Worm (Caenorhabditis elegans) whole organism, mixed stage, embryonic: ENCODE measurements around the gene Y7A5A.8.
A peak's percentile ranks its signal among the peaks of the same experiment; 100 is the strongest.

ENCODE experiments used
- M03D4.4 ChIP-seq: sonication (generic microtip); optimal IDR thresholded peaks from 2 replicates; lab custom pipeline; 2017; ENCODE audit warnings: mild to moderate bottlenecking, missing genetic modification characterization, missing compliant biosample characterization
- bed-3 ChIP-seq: fragments of 200-800 bp; sonication (Bioruptor generic); optimal IDR thresholded peaks from 3 replicates; lab custom pipeline; 2018; ENCODE audit warnings: mild to moderate bottlenecking, missing genetic modification characterization, moderate library complexity, missing compliant biosample characterization
- blmp-1 ChIP-seq: fragments of 150-350 bp; optimal IDR thresholded peaks from 2 replicates; lab custom pipeline; 2014; ENCODE audit warnings: missing biosample characterization, missing genetic modification characterization
- ceh-43 ChIP-seq: fragments of 200-800 bp; sonication (Bioruptor generic); optimal IDR thresholded peaks from 2 replicates; lab custom pipeline; 2018; ENCODE audit warnings: mild to moderate bottlenecking, missing genetic modification characterization, moderate library complexity, missing compliant biosample characterization
- ceh-83 ChIP-seq: fragments of 200-800 bp; sonication (Bioruptor generic); optimal IDR thresholded peaks from 2 replicates; lab custom pipeline; 2018; ENCODE audit warnings: mild to moderate bottlenecking, missing genetic modification characterization, missing compliant biosample characterization
- ces-1 ChIP-seq: fragments of 150-350 bp; optimal IDR thresholded peaks from 2 replicates; lab custom pipeline; 2014; ENCODE audit warnings: missing biosample characterization, missing genetic modification reagents, missing genetic modification characterization
- elt-1 ChIP-seq: sonication (generic microtip); optimal IDR thresholded peaks from 2 replicates; lab custom pipeline; 2017; ENCODE audit warnings: missing genetic modification characterization, mild to moderate bottlenecking, missing compliant biosample characterization, antibody characterized with exemption, moderate library complexity, borderline replicate concordance; ENCODE audit not compliant: insufficient read depth
- elt-3 ChIP-seq: fragments of 150-350 bp; optimal IDR thresholded peaks from 2 replicates; lab custom pipeline; 2014; ENCODE audit warnings: missing biosample characterization, missing genetic modification characterization
- flh-1 ChIP-seq: fragments of 200-800 bp; sonication (Bioruptor generic); optimal IDR thresholded peaks from 2 replicates; lab custom pipeline; 2018; ENCODE audit warnings: mild to moderate bottlenecking, missing genetic modification characterization, moderate library complexity, missing compliant biosample characterization
- ham-2 ChIP-seq: fragments of 200-800 bp; sonication (Bioruptor generic); optimal IDR thresholded peaks from 2 replicates; lab custom pipeline; 2018; ENCODE audit warnings: mild to moderate bottlenecking, missing genetic modification characterization, missing compliant biosample characterization
- hlh-1 ChIP-seq: fragments of 150-350 bp; optimal IDR thresholded peaks from 2 replicates; lab custom pipeline; 2014; ENCODE audit warnings: missing biosample characterization, missing genetic modification reagents, missing genetic modification characterization
- lin-13 ChIP-seq: fragments of 150-350 bp; optimal IDR thresholded peaks from 2 replicates; lab custom pipeline; 2014; ENCODE audit warnings: missing biosample characterization, missing genetic modification characterization
- lsy-2 ChIP-seq: fragments of 150-350 bp; optimal IDR thresholded peaks from 2 replicates; lab custom pipeline; 2014; ENCODE audit warnings: missing biosample characterization, missing genetic modification characterization
- mab-5 ChIP-seq: fragments of 150-350 bp; optimal IDR thresholded peaks from 2 replicates; lab custom pipeline; 2014; ENCODE audit warnings: missing biosample characterization, missing genetic modification characterization
- mep-1 ChIP-seq: fragments of 150-350 bp; optimal IDR thresholded peaks from 2 replicates; lab custom pipeline; 2017; ENCODE audit warnings: missing biosample characterization, missing genetic modification reagents, missing genetic modification characterization, inconsistent platforms
- mls-2 ChIP-seq: sonication (generic microtip); optimal IDR thresholded peaks from 2 replicates; lab custom pipeline; 2016; ENCODE audit warnings: mild to moderate bottlenecking, missing genetic modification characterization, moderate library complexity, missing compliant biosample characterization
- nhr-12 ChIP-seq: fragments of 150-350 bp; optimal IDR thresholded peaks from 2 replicates; lab custom pipeline; 2014; ENCODE audit warnings: missing biosample characterization, missing genetic modification characterization
- nhr-2 ChIP-seq: fragments of 150-350 bp; optimal IDR thresholded peaks from 2 replicates; lab custom pipeline; 2014; ENCODE audit warnings: missing biosample characterization, missing genetic modification characterization
- nhr-237 ChIP-seq: fragments of 150-350 bp; optimal IDR thresholded peaks from 2 replicates; lab custom pipeline; 2014; ENCODE audit warnings: missing biosample characterization, missing genetic modification characterization
- nhr-28 ChIP-seq: fragments of 150-350 bp; optimal IDR thresholded peaks from 2 replicates; lab custom pipeline; 2014; ENCODE audit warnings: missing biosample characterization, missing genetic modification characterization
- nhr-76 ChIP-seq: sonication (generic microtip); optimal IDR thresholded peaks from 2 replicates; lab custom pipeline; 2017; ENCODE audit warnings: missing biosample characterization, missing genetic modification characterization
- snpc-4 ChIP-seq: fragments of 150-350 bp; optimal IDR thresholded peaks from 2 replicates; lab custom pipeline; 2014; ENCODE audit warnings: missing biosample characterization, missing genetic modification characterization
- sptf-1 ChIP-seq: sonication (generic microtip); optimal IDR thresholded peaks from 2 replicates; lab custom pipeline; 2017; ENCODE audit warnings: mild to moderate bottlenecking, missing genetic modification characterization, moderate library complexity, missing compliant biosample characterization
- tbx-8 ChIP-seq: fragments of 200-800 bp; sonication (Bioruptor generic); optimal IDR thresholded peaks from 2 replicates; lab custom pipeline; 2018; ENCODE audit warnings: mild to moderate bottlenecking, missing genetic modification characterization, moderate library complexity, missing compliant biosample characterization
- unc-39 ChIP-seq: fragments of 150-350 bp; optimal IDR thresholded peaks from 2 replicates; lab custom pipeline; 2014; ENCODE audit warnings: missing biosample characterization, missing genetic modification characterization
- unc-62 ChIP-seq: fragments of 150-350 bp; optimal IDR thresholded peaks from 2 replicates; lab custom pipeline; 2014; ENCODE audit warnings: missing biosample characterization, missing genetic modification reagents, missing genetic modification characterization
- zip-8 ChIP-seq: fragments of 150-350 bp; optimal IDR thresholded peaks from 2 replicates; lab custom pipeline; 2014; ENCODE audit warnings: missing biosample characterization, missing genetic modification characterization
- ztf-11 ChIP-seq: fragments of 150-350 bp; optimal IDR thresholded peaks from 2 replicates; lab custom pipeline; 2014; ENCODE audit warnings: missing biosample characterization, missing genetic modification characterization

Gene Y7A5A.8

DNA sequence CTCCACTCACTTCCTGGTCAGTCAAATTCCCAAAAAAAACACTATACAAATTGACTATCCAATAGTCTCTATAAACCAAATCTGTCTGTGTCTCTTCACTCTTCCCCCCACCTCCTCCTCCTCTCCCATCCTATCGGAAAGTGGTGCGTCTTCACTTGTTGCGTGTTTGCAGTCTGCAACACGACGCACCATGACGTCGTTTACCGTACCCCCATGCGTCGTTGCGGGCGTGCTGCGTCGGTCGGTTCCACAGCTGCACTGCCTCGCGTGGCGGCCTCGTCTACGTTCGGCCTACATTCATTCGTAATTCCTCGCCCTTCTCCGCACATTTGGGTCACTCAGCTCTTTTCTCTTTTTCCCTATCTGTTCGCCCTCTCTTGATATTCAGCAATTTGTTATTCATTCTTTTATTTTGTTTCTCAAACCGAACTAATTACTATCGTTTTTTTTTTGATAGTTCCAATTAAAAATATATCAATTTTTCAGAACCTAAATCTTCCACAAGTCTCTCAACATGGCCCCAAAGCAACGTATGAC lies 18.9 kb downstream of the Y7A5A.8 start, which contains the start of gene serp-1.1 (continued):
- no peak for TF ChIP-seq snpc-4 (tag; lab: Kevin White, UChicago)
- TF ChIP-seq mep-1 (tag; lab: Kevin White, UChicago): peak; percentile 96
- peak; percentile 64 for TF ChIP-seq nhr-2
- TF ChIP-seq unc-62 (GFP tag; lab: Kevin White, UChicago): peak; percentile 78
- peak; percentile 83 for TF ChIP-seq nhr-12
- peak; percentile 83 for TF ChIP-seq unc-39
- TF ChIP-seq nhr-76 (tag; lab: Kevin White, UChicago): peak; percentile 62

DNA sequence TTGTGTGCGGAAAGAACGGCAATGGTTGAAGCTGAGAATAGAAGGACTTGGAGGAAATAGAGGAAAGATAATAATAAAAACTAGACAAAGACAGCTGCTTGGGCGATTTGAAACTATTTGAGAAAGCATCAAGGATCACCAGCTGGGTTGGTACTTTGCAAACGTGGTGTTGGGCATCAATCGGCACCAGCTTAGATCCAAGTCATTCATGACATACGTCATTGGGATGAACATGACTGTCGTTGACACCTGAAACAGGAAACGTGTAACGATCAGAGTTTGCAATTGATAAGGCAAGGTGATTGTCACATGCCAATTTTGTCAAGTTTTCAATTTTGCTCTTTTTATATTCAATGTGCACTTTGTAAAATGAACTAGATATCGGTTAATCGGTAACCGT lies 20.2 kb downstream of the Y7A5A.8 start:
- no peak for TF ChIP-seq elt-1
- no peak for TF ChIP-seq M03D4.4 (tag; lab: Kevin White, UChicago)
- TF ChIP-seq ces-1 (GFP tag; lab: Kevin White, UChicago): no peak
- no peak for TF ChIP-seq ztf-11 (tag; lab: Kevin White, UChicago)
- TF ChIP-seq unc-62 (GFP tag; lab: Kevin White, UChicago): no peak
- no peak for TF ChIP-seq zip-8 (tag; lab: Kevin White, UChicago)
- no peak for TF ChIP-seq lin-13 (tag; lab: Kevin White, UChicago)
- TF ChIP-seq hlh-1 (tag; lab: Kevin White, UChicago): no peak
- TF ChIP-seq elt-3 (tag; lab: Kevin White, UChicago): no peak
- TF ChIP-seq nhr-28 (tag; lab: Kevin White, UChicago): no peak
- TF ChIP-seq flh-1: no peak
- no peak for TF ChIP-seq nhr-12
- no peak for TF ChIP-seq sptf-1
- TF ChIP-seq bed-3 (GFP tag; lab: Kevin White, UChicago): no peak
- TF ChIP-seq ceh-43: no peak
- TF ChIP-seq nhr-76 (tag; lab: Kevin White, UChicago): no peak
- TF ChIP-seq lsy-2 (tag; lab: Kevin White, UChicago): no peak

ce11 chrX:15844330-15844729 lies 22.0 kb downstream of the Y7A5A.8 start:
- TF ChIP-seq nhr-2: no peak
- TF ChIP-seq nhr-76 (tag; lab: Kevin White, UChicago): no peak
- no peak for TF ChIP-seq flh-1
- TF ChIP-seq ceh-43: no peak
- TF ChIP-seq unc-39: no peak
- no peak for TF ChIP-seq mls-2 (tag; lab: Kevin White, UChicago)
- TF ChIP-seq ham-2 (GFP tag; lab: Kevin White, UChicago): no peak
- TF ChIP-seq lsy-2 (tag; lab: Kevin White, UChicago): no peak
- no peak for TF ChIP-seq nhr-28 (tag; lab: Kevin White, UChicago)
- TF ChIP-seq ztf-11 (tag; lab: Kevin White, UChicago): no peak
- no peak for TF ChIP-seq blmp-1 (tag; lab: Kevin White, UChicago)
- no peak for TF ChIP-seq snpc-4 (tag; lab: Kevin White, UChicago)

- TF ChIP-seq M03D4.4 (tag; lab: Kevin White, UChicago) (no peak), lsy-2 (tag; lab: Kevin White, UChicago) (no peak), mls-2 (tag; lab: Kevin White, UChicago) (no peak), nhr-237 (tag; lab: Kevin White, UChicago) (no peak), nhr-12 (no peak), sptf-1 (no peak), ceh-83 (GFP tag; lab: Kevin White, UChicago) (no peak), elt-1 (no peak), blmp-1 (tag; lab: Kevin White, UChicago) (no peak)
- TF ChIP-seq, all 35 proteins: peak for 0
Observed at ce11 chrX:15846552-15846951, 24.3 kb downstream of the Y7A5A.8 start.

ce11 chrX:15847543-15848087 lies 25.3 kb downstream of the Y7A5A.8 start, which contains the start of gene F59F4.3:
Gene F59F4.3 (minus strand): TSS chrX:15847593.
- TF ChIP-seq elt-3 (tag; lab: Kevin White, UChicago): no peak
- TF ChIP-seq nhr-2: no peak
- TF ChIP-seq hlh-1 (tag; lab: Kevin White, UChicago): no peak
- TF ChIP-seq sptf-1: no peak
- no peak for TF ChIP-seq flh-1
- no peak for TF ChIP-seq snpc-4 (tag; lab: Kevin White, UChicago)
- TF ChIP-seq mep-1 (tag; lab: Kevin White, UChicago): no peak
- TF ChIP-seq unc-62 (GFP tag; lab: Kevin White, UChicago): no peak
- TF ChIP-seq tbx-8 (GFP tag; lab: Kevin White, UChicago): no peak
- no peak for TF ChIP-seq bed-3 (GFP tag; lab: Kevin White, UChicago)
- TF ChIP-seq mls-2 (tag; lab: Kevin White, UChicago): no peak
- no peak for TF ChIP-seq ztf-11 (tag; lab: Kevin White, UChicago)
- no peak for TF ChIP-seq ham-2 (GFP tag; lab: Kevin White, UChicago)
- no peak for TF ChIP-seq M03D4.4 (tag; lab: Kevin White, UChicago)
- no peak for TF ChIP-seq blmp-1 (tag; lab: Kevin White, UChicago)
- TF ChIP-seq elt-1: no peak
- TF ChIP-seq nhr-237 (tag; lab: Kevin White, UChicago): no peak
- no peak for TF ChIP-seq mab-5 (tag; lab: Kevin White, UChicago)
